Worm (Caenorhabditis elegans): Measurements from ENCODE around the gene F47B10.8.

F47B10.8 gene

ce11 chrX:10861673-10862072 lies 48.9 kb downstream of the F47B10.8 start:
- TF ChIP-seq unc-62 (GFP tag; optimal IDR thresholded peaks at IDR 0.05 in 1 of 2) (peak in 1 of 2 experiments; percentile 98), unc-62 (tag; optimal IDR thresholded peaks at IDR 0.05) (no peak), fkh-10 (GFP tag; optimal IDR thresholded peaks at IDR 0.05) (no peak)

- TF ChIP-seq snpc-1.2 (GFP tag; IDR thresholded peaks at IDR 0.05) (no peak), tag-97 (GFP tag; IDR thresholded peaks at IDR 0.05) (0 out of 2 replicates have a peak, but pooled peaks have one; percentile 52), aha-1 (tag) (peak; percentile 56)
Measured at ce11 chrX:10859622-10860021, 51.0 kb downstream of the F47B10.8 start.

- TF ChIP-seq zip-2 (tag; optimal IDR thresholded peaks at IDR 0.05) (peak; percentile 81), unc-62 (GFP tag; optimal IDR thresholded peaks at IDR 0.05 in 1 of 2) (peak in 1 of 2 experiments; percentile 95), unc-62 (tag; optimal IDR thresholded peaks at IDR 0.05) (no peak), snpc-1.2 (GFP tag; IDR thresholded peaks at IDR 0.05) (no peak)
Measured at ce11 chrX:10859211-10859610, 51.4 kb downstream of the F47B10.8 start, which contains the start of gene pgp-5. pgp-5 (minus strand) TSS chrX:10859297.

All from whole organism, L4 larva.